Worm (Caenorhabditis elegans): Measurements from ENCODE around the gene C47E8.1.

The C47E8.1 gene

DNA sequence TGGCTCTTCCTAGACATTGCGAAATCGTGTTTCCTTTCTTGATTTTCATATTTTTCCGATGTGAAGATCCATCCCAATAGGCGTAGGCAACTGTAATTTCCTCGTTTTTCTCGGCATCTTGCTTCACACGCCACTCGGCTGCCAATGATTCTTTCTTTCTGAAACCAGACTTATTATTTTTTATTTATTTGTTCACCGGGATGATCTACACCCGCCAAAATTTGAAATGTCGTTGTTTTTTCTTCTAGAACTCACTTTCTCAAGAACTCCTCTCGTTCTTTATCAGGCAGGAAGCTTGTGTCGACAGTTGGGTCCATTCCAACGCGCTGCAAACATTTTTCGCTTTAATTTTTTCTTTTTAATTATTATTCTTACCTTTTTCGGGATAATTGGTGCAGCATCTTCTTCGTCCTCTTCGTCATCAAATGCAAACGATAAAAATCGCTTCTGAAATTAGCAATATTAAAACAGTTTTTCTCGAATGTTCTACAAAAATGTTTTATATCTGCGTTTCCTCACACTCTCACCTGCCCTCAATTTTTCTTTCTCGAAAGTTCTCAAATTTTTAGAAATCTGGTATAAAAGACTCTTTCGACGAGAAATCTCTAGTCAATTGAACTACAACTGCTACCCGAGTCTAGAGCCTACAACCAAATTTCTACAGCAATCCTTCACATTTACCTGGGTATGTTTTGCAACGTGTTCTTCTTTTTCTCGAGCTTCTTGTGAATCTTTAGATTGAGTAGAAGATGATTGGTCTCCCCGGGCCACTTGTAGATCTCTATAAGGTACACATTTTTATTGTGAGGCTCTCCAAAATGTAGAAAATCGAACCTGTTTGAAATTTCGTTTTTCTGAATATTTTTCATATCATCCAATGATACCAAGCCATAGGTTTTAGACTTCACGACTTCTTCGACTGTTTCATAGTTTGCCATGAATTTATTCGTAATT lies 18.8 kb downstream of the C47E8.1 start, which contains the start of gene hsp-90:
Gene hsp-90 (plus strand): TSS at position 560 of the 954 bp plus-strand sequence.
- TF ChIP-seq unc-55 (GFP tag; optimal IDR thresholded peaks at IDR 0.05), result no peak
- TF ChIP-seq ceh-34 (tag; optimal IDR thresholded peaks at IDR 0.05), result no peak
- TF ChIP-seq hlh-6 (tag; optimal IDR thresholded peaks at IDR 0.05), result no peak
- no peak for TF ChIP-seq ceh-6 (GFP tag; optimal IDR thresholded peaks at IDR 0.05)
- TF ChIP-seq ets-4 (tag; optimal IDR thresholded peaks at IDR 0.05), result no peak
- no peak for TF ChIP-seq ama-1 (optimal IDR thresholded peaks at IDR 0.05)
- TF ChIP-seq elt-4 (tag; optimal IDR thresholded peaks at IDR 0.05), result no peak
- TF ChIP-seq ceh-18 (tag; optimal IDR thresholded peaks at IDR 0.05), result no peak
- TF ChIP-seq tbx-2 (tag; optimal IDR thresholded peaks at IDR 0.05), result no peak
- TF ChIP-seq ahr-1 (tag; optimal IDR thresholded peaks at IDR 0.05), result no peak
- no peak for TF ChIP-seq F13H6.1 (tag; optimal IDR thresholded peaks at IDR 0.05)
- TF ChIP-seq ceh-45 (GFP tag; IDR thresholded peaks at IDR 0.05), result no peak
- no peak for TF ChIP-seq ceh-22 (tag; optimal IDR thresholded peaks at IDR 0.05)
- no peak for TF ChIP-seq odd-2 (tag; optimal IDR thresholded peaks at IDR 0.05)
- TF ChIP-seq nhr-232 (tag; optimal IDR thresholded peaks at IDR 0.05), result no peak

DNA sequence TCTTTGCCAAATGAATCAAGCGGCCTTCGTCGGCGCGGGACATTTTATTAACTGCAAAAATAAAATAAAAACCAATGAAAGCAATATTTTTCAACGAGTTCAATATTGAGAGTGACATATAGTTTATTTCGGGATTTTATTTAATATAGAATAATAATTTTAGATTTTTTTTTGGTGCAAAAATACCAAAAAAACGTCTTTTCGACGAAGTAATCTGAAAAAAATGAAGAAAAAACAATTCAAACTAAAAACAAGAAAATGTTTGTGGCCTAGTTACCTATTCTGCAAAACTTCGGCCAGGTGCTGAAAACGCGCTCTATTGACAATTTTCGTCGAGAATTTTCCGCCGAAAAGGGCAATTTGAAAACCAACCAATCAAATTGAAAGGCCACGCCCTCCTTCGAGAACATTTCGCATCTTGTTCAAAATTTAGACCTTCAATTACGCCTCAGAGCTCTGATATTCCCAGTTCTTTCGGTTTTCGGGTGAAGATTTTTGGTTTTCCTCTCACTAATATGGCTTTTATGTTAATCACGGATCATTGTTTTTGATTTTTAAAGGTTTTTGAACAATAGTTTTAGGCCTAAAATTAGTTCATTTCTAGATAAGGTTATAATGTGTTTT lies 19.7 kb downstream of the C47E8.1 start, which contains the start of gene C47E8.4:
Gene C47E8.4 (minus strand): TSS at position 51 of the 624 bp plus-strand sequence.
- TF ChIP-seq sdc-2 (tag; optimal IDR thresholded peaks at IDR 0.05) (peak; percentile 64), npax-4 (tag; optimal IDR thresholded peaks at IDR 0.05) (no peak), ceh-22 (tag; optimal IDR thresholded peaks at IDR 0.05) (no peak), hlh-15 (tag; optimal IDR thresholded peaks at IDR 0.05) (no peak), mec-3 (tag; optimal IDR thresholded peaks at IDR 0.05; ENCODE audit: borderline replicate concordance) (peak; percentile 83), ceh-34 (tag; optimal IDR thresholded peaks at IDR 0.05) (peak; percentile 88), ceh-30 (tag; optimal IDR thresholded peaks at IDR 0.05) (peak; percentile 87), madf-2 (tag; optimal IDR thresholded peaks at IDR 0.05) (no peak), F13H6.1 (tag; optimal IDR thresholded peaks at IDR 0.05) (peak; percentile 88), hlh-6 (tag; optimal IDR thresholded peaks at IDR 0.05) (no peak), ama-1 (optimal IDR thresholded peaks at IDR 0.05) (no peak), unc-42 (tag; optimal IDR thresholded peaks at IDR 0.05) (peak; percentile 96), che-1 (tag; optimal IDR thresholded peaks at IDR 0.05) (peak; percentile 6), tbx-7 (tag; optimal IDR thresholded peaks at IDR 0.05) (peak; percentile 95), Y22D7AL.16 (tag; optimal IDR thresholded peaks at IDR 0.05) (no peak), sox-2 (GFP tag; IDR thresholded peaks at IDR 0.05) (peak; percentile 49), pha-4 (tag; optimal IDR thresholded peaks at IDR 0.05) (no peak), ceh-9 (tag; optimal IDR thresholded peaks at IDR 0.05) (no peak), fkh-10 (GFP tag; optimal IDR thresholded peaks at IDR 0.05) (peak; percentile 30), gmeb-2 (tag; optimal IDR thresholded peaks at IDR 0.05) (no peak), ceh-14 (tag; optimal IDR thresholded peaks at IDR 0.05) (peak; percentile 86), unc-3 (GFP tag; conservative IDR thresholded peaks at IDR 0.05) (0 out of 2 replicates have a peak, but pooled peaks have one; percentile 17), unc-3 (tag; optimal IDR thresholded peaks at IDR 0.05) (peak; percentile 72), nfya-1 (tag; optimal IDR thresholded peaks at IDR 0.05) (peak; percentile 100), ahr-1 (tag; optimal IDR thresholded peaks at IDR 0.05) (no peak), ceh-6 (GFP tag; optimal IDR thresholded peaks at IDR 0.05) (no peak), pqm-1 (tag; optimal IDR thresholded peaks at IDR 0.05) (peak; percentile 85), dmd-4 (tag; optimal IDR thresholded peaks at IDR 0.05; ENCODE audit: borderline replicate concordance) (no peak), eyg-1 (tag; optimal IDR thresholded peaks at IDR 0.05) (peak; percentile 78), dve-1 (tag; optimal IDR thresholded peaks at IDR 0.05) (peak; percentile 93), ceh-45 (GFP tag; IDR thresholded peaks at IDR 0.05) (no peak), ttx-3 (tag; optimal IDR thresholded peaks at IDR 0.05) (peak; percentile 47), zip-5 (tag; optimal IDR thresholded peaks at IDR 0.05) (peak; percentile 72), ceh-48 (tag; optimal IDR thresholded peaks at IDR 0.05) (peak; percentile 12), ceh-18 (tag; optimal IDR thresholded peaks at IDR 0.05) (peak; percentile 93), pros-1 (tag; optimal IDR thresholded peaks at IDR 0.05) (peak; percentile 64), rnt-1 (tag; optimal IDR thresholded peaks at IDR 0.05) (peak; percentile 93), elt-2 (tag; optimal IDR thresholded peaks at IDR 0.05) (peak; percentile 85), pax-1 (tag; optimal IDR thresholded peaks at IDR 0.05) (peak; percentile 87), C08G9.2 (tag; optimal IDR thresholded peaks at IDR 0.05) (peak; percentile 99), K09A11.1 (tag; optimal IDR thresholded peaks at IDR 0.05; ENCODE audit: insufficient read depth) (peak; percentile 25)
